Fruit fly (Drosophila melanogaster) Kc167 (cell line): ENCODE data around the gene Shmt.
A peak's percentile ranks its signal among the peaks of the same experiment; 100 is the strongest.

Experiments used
- Myc ChIP-seq: fragments of >200 bp; optimal IDR thresholded peaks from 2 replicates; lab custom pipeline; 2017; ENCODE audit warnings: missing external identifiers
- Sin3A ChIP-seq: fragments of >200 bp; optimal IDR thresholded peaks from 2 replicates; lab custom pipeline; 2018; ENCODE audit warnings: missing external identifiers
- h ChIP-seq: fragments of >200 bp; optimal IDR thresholded peaks from 3 replicates; lab custom pipeline; 2018; ENCODE audit warnings: missing external identifiers
- insv ChIP-seq: fragments of >200 bp; optimal IDR thresholded peaks from 3 replicates; lab custom pipeline; 2018; ENCODE audit warnings: missing external identifiers
- psq ChIP-seq: fragments of >200 bp; optimal IDR thresholded peaks from 2 replicates; lab custom pipeline; 2017; ENCODE audit warnings: missing external identifiers
- ttk ChIP-seq: sonication (Bioruptor generic); optimal IDR thresholded peaks from 2 replicates; lab custom pipeline; 2017; ENCODE audit warnings: missing external identifiers

The Shmt gene

dm6 chrX:5915752-5916493, 674 bp downstream of the Shmt start:
- no peak for TF ChIP-seq psq
- TF ChIP-seq insv, result no peak
- TF ChIP-seq ttk (lab: Kevin White, UChicago), result no peak
- no peak for TF ChIP-seq Sin3A (lab: Kevin White, UChicago)
- no peak for TF ChIP-seq h (lab: Kevin White, UChicago)
- no peak for TF ChIP-seq Myc (lab: Kevin White, UChicago)

dm6 chrX:5914992-5915751, 1.4 kb downstream of the Shmt start:
- TF ChIP-seq insv (no peak), psq (no peak), Myc (lab: Kevin White, UChicago) (no peak), Sin3A (lab: Kevin White, UChicago) (no peak), ttk (lab: Kevin White, UChicago) (no peak), h (lab: Kevin White, UChicago) (no peak)

dm6 chrX:5907916-5908315, 8.7 kb downstream of the Shmt start, which contains the start of gene CG12236:
TSS of gene CG12236 (plus strand) at chrX:5908135.
- TF ChIP-seq psq (no peak), Myc (lab: Kevin White, UChicago) (no peak), insv (no peak), h (lab: Kevin White, UChicago) (no peak), ttk (lab: Kevin White, UChicago) (no peak), Sin3A (lab: Kevin White, UChicago) (no peak)

dm6 chrX:5905446-5905845, 11.2 kb downstream of the Shmt start, which contains the start of gene CG4020:
TSS of gene CG4020 (plus strand) at chrX:5905746.
- TF ChIP-seq psq, result no peak
- TF ChIP-seq h (lab: Kevin White, UChicago), result no peak
- TF ChIP-seq ttk (lab: Kevin White, UChicago), result no peak
- no peak for TF ChIP-seq Sin3A (lab: Kevin White, UChicago)
- no peak for TF ChIP-seq insv
- TF ChIP-seq Myc (lab: Kevin White, UChicago), result no peak

- no peak for TF ChIP-seq ttk (lab: Kevin White, UChicago)
- no peak for TF ChIP-seq insv
- no peak for TF ChIP-seq Sin3A (lab: Kevin White, UChicago)
- TF ChIP-seq Myc (lab: Kevin White, UChicago), result no peak
- TF ChIP-seq psq, result no peak
- TF ChIP-seq h (lab: Kevin White, UChicago), result no peak
Observed at dm6 chrX:5905086-5905400, 11.6 kb downstream of the Shmt start.

dm6 chrX:5904377-5905085, 12.1 kb downstream of the Shmt start:
- no peak for TF ChIP-seq Sin3A (lab: Kevin White, UChicago)
- TF ChIP-seq Myc (lab: Kevin White, UChicago), result no peak
- no peak for TF ChIP-seq h (lab: Kevin White, UChicago)
- no peak for TF ChIP-seq psq
- no peak for TF ChIP-seq ttk (lab: Kevin White, UChicago)
- TF ChIP-seq insv, result no peak

- peak; percentile 94 for TF ChIP-seq ttk (lab: Kevin White, UChicago)
- no peak for TF ChIP-seq Myc (lab: Kevin White, UChicago)
Observed at dm6 chrX:5902701-5903100, 13.9 kb downstream of the Shmt start.

- TF ChIP-seq h (lab: Kevin White, UChicago) (no peak), Myc (lab: Kevin White, UChicago) (no peak), psq (no peak), Sin3A (lab: Kevin White, UChicago) (no peak), insv (no peak), ttk (lab: Kevin White, UChicago) (no peak)
Observed at dm6 chrX:5901628-5902213, 14.9 kb downstream of the Shmt start.

- no peak for TF ChIP-seq h (lab: Kevin White, UChicago)
- TF ChIP-seq Sin3A (lab: Kevin White, UChicago), result no peak
- no peak for TF ChIP-seq Myc (lab: Kevin White, UChicago)
- no peak for TF ChIP-seq insv
- TF ChIP-seq psq, result no peak
- no peak for TF ChIP-seq ttk (lab: Kevin White, UChicago)
Observed at dm6 chrX:5900146-5901093, 16.2 kb downstream of the Shmt start, which contains the start of gene Act5C. TSS of gene Act5C (plus strand) at chrX:5900861.

dm6 chrX:5899241-5900145, 17.1 kb downstream of the Shmt start:
- TF ChIP-seq Sin3A (lab: Kevin White, UChicago), result no peak
- no peak for TF ChIP-seq h (lab: Kevin White, UChicago)
- no peak for TF ChIP-seq insv
- TF ChIP-seq ttk (lab: Kevin White, UChicago), result no peak
- TF ChIP-seq Myc (lab: Kevin White, UChicago), result no peak
- TF ChIP-seq psq, result no peak
